Worm (Caenorhabditis elegans) whole organism, dauer: ENCODE measurements around the gene F13E9.19.

Experiments used
- unc-62 ChIP-seq: sonication (generic microtip); optimal IDR thresholded peaks from 2 replicates; lab custom pipeline; 2017; ENCODE audit warnings: missing biosample characterization, missing genetic modification reagents, missing genetic modification characterization

The F13E9.19 gene

ce11 chrIV:10915388-10915787, 16.2 kb downstream of the F13E9.19 start, which contains the start of gene ZK593.3:
Gene ZK593.3 (plus strand): TSS chrIV:10915688.
- no peak for TF ChIP-seq unc-62

DNA sequence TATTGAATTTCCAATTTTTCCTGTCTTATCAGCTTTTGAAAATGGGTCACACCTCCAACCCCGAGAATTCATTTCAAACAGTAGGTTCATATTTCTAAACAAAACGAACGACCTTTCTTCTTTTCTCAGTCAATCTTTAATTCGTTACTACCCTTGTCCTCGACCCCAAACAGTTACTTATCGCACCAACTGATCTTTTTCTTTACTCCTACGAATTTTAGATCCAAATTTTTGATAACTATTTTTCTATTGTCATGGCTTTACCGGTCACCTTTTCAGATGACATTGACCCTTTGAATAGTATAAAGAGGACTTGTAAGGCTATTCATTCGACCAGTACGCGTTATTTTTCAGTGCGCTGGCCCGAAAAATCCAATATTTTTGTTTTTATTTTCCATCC, 16.9 kb downstream of the F13E9.19 start:
- no peak for TF ChIP-seq unc-62

ce11 chrIV:10918877-10919560, 19.8 kb downstream of the F13E9.19 start:
- TF ChIP-seq unc-62 = no peak

DNA sequence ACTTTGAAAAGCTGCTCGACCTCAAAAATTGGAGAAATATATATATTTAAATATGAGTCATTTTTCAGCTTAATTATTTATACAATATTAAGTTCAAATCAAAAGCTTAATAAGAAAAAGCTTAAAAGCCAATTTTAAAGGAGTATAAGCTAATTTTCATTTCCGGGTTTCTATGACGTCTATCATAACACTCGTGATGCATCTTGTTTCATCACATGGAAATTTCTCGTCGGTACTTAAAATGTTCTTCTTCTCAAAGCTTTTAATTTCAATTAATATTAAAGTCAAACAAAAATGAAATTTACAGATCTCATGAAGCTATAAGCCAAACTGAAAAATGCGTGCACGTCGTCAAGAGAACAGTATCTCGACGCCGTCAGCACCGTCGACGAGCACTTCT, 20.6 kb downstream of the F13E9.19 start, which contains the start of gene rbr-2:
Gene rbr-2 (plus strand): TSS at position 301 of the 400 bp plus-strand sequence.
- no peak for TF ChIP-seq unc-62

DNA sequence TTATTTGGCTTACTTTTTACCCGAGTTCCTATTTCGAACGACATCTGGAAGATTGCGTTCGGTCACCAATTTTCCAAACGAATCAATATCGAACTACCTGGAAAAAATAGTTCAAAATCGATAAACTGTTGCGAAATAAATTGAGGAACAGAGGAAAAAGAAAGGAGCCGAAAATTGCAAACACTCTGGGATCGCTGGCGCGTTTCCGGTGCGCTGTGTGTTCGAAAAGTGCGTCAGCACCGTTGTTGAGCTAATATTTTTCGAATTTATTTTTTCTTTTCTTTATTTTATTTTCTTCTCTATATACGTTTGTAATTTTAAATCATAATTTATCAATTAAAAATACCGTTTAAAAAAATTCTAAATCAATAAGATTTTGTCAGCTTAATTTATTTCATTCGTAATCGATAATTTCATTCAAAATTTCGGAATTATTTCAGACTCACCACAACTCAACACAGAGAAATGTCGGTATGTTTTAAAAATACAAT, 33.9 kb downstream of the F13E9.19 start, which contains the start of the genes dnc-1 and lsm-7:
Gene dnc-1 (minus strand): TSS at position 142 of the 491 bp plus-strand sequence.
Gene lsm-7 (plus strand): TSS at position 441 of the 491 bp plus-strand sequence.
- TF ChIP-seq unc-62 = no peak

DNA sequence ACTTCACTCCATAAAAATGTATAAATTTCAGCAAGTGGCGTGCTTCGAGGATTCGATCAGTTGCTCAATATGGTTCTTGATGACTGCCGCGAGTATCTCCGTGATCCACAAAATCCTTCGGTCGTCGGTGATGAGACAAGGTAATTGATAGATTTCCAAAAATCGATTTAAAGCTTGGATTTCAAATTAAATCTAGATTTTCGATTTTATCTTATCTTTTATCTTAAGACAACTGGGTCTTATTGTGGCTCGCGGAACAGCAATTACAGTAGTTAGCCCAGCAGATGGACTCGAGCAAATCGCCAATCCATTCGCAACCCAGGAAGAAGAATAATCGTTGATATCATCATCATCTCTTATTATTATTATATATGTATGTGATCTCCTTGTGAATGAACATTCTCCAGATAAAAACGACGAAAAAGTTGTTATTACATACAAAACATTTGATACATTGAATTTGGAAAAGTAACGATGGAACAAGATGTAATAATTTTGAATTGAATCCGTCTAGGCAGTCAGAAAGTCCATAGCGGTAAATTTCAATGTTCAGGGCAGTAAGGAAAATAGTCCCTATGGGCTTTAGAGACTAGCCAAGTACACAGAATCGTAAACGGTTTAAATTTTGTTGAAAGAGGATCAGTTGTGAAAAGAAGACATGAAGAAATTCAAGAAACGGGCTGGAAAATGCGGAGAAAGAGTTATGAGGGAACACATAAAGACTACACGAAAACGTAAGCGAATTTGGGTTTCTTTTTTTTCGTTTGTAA, 34.8 kb downstream of the F13E9.19 start:
- TF ChIP-seq unc-62 = no peak

DNA sequence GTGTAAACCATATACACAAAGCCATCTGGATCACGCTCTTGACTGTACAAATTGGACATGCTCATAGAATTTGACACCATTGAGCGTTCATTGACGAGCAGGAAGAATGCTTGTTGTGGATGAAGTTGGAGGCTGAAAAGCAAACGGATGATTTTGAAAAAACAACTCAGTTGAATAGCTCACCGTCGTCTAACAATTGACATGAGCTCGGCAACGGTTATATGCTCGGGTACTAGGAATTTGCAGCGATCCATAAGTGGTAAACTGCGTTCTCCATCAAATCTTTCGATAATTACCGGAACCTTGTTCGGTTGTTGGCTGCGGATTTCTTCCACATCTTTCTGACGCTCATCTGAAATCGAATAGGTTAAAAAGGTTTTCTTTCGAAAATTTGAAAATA, 35.6 kb downstream of the F13E9.19 start:
- TF ChIP-seq unc-62 = no peak

- TF ChIP-seq unc-62 = no peak
Observed at ce11 chrIV:10935336-10935735, 36.1 kb downstream of the F13E9.19 start.

DNA sequence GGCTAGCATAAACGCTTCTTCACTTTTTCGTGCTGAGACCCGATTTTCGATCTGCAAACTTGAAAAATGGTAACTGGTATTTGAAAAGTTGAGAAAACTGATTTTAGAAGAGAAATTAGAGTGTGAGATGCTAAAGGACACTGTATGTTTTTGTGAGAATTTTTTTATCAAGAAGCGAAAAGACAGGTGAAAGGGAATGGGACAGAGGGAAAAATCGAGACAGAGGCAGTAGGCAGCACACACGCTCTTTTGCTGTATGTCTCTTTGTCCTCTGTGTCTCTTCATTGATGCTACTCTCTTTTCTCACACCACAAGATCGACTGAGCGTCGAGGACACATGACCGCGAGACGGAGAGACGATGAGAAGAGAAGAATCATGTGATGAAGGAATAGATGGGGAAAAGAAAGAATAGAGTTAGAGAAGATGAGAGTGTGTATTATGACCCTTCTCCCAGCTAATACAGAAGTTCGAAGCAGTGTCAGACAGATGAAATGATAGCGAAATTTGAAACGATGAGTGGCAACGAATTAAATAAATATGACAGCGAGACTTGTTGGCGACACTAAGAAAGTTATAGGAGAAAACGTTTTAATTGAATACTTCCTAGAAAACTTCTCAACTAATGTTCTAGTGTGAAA, 36.8 kb downstream of the F13E9.19 start, which contains the start of gene lgg-2:
Gene lgg-2 (minus strand): TSS at position 51 of the 639 bp plus-strand sequence.
- TF ChIP-seq unc-62 = no peak

DNA sequence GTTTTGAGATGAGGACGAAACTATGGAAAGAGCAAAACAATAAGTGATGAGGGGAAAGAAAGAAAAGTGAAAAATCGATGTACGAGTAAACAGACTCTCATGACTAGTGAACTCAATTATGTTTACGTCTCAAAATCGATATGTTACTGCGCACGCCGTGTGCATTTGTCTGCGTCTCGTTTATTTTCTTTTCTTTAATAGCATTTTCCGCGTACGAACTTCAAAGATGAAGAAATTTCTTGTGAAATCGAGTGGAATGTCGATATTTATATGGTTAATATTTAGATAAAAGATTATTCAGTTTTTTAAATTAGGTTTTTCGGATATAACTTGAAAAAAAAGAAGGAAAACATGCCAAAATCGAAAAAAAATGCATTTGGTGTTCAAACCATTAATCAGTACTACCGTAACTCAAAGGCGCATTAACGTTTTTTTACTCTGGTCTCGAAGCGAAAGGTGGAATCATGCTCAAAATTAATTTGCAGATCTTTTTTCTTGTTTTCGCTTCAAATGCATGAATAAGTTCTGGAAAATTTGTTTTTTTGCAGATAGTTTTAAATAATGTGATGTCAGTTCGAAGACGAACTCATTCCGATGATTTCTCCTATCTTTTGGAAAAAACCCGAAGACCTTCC, 37.8 kb downstream of the F13E9.19 start, which contains the start of gene fic-1:
Gene fic-1 (plus strand): TSS at position 549 of the 635 bp plus-strand sequence.
- TF ChIP-seq unc-62 = no peak

DNA sequence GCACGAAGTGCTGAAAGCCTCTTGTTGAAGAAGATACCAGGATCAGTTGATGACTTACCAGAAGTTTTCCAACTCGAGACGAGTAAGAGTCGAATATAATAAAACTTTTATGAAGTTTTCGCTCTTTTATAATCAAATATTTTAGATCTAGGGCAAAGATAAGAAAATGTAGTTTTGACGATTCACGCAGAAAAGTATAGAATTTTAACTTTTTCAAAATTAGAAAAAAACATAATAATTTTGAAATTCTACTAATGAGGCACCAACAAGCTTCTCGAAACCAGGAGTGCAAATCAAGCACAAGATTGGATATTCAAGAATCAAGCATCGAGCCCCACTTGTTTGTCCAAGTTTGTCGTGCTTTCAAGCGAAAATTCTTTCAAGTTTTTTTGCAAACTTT, 49.6 kb downstream of the F13E9.19 start, which contains the start of gene Y69E1A.1:
Gene Y69E1A.1 (minus strand): TSS at position 101 of the 400 bp plus-strand sequence.
- no peak for TF ChIP-seq unc-62
